Worm (Caenorhabditis elegans) whole organism, L2 larva: ENCODE results near the gene dct-12.

Experiments
- F13H6.1 ChIP-seq: sonication (generic microtip); optimal IDR thresholded peaks from 2 replicates; lab custom pipeline; 2016; ENCODE audit warnings: missing genetic modification characterization, missing compliant biosample characterization
- ZK546.5 ChIP-seq: sonication (generic microtip); optimal IDR thresholded peaks from 2 replicates; lab custom pipeline; 2017; ENCODE audit warnings: missing biosample characterization, missing genetic modification characterization
- aly-2 ChIP-seq: fragments of 150-350 bp; optimal IDR thresholded peaks from 2 replicates; lab custom pipeline; 2014; ENCODE audit warnings: missing biosample characterization, missing genetic modification characterization
- ama-1 ChIP-seq: fragments of 150-350 bp; optimal IDR thresholded peaks from 2 replicates; lab custom pipeline; 2018; ENCODE audit warnings: inconsistent platforms
- blmp-1 ChIP-seq: sonication (generic microtip); optimal IDR thresholded peaks from 2 replicates; lab custom pipeline; 2017; ENCODE audit warnings: missing genetic modification characterization, mild to moderate bottlenecking, missing compliant biosample characterization, antibody characterized with exemption, moderate library complexity; ENCODE audit not compliant: insufficient read depth
- ceh-16 ChIP-seq: fragments of 150-350 bp; optimal IDR thresholded peaks from 2 replicates; lab custom pipeline; 2014; ENCODE audit warnings: missing biosample characterization, missing genetic modification characterization
- ceh-82 ChIP-seq: fragments of 150-350 bp; optimal IDR thresholded peaks from 2 replicates; lab custom pipeline; 2014; ENCODE audit warnings: missing biosample characterization, missing genetic modification characterization
- crh-2 ChIP-seq: sonication (generic microtip); optimal IDR thresholded peaks from 2 replicates; lab custom pipeline; 2017; ENCODE audit warnings: missing biosample characterization, missing genetic modification characterization
- dmd-4 ChIP-seq: sonication (generic microtip); optimal IDR thresholded peaks from 2 replicates; lab custom pipeline; 2017; ENCODE audit warnings: missing biosample characterization, missing genetic modification characterization
- egl-27 ChIP-seq: sonication (generic microtip); optimal IDR thresholded peaks from 3 replicates; lab custom pipeline; 2017; ENCODE audit warnings: missing biosample characterization, missing genetic modification reagents, missing genetic modification characterization
- elt-1 ChIP-seq: fragments of 150-350 bp; optimal IDR thresholded peaks from 2 replicates; lab custom pipeline; 2014; ENCODE audit warnings: missing biosample characterization, missing genetic modification characterization
- elt-3 ChIP-seq: sonication (generic microtip); optimal IDR thresholded peaks from 2 replicates; lab custom pipeline; 2017; ENCODE audit warnings: missing biosample characterization, missing genetic modification characterization
- gmeb-1 ChIP-seq: fragments of 150-350 bp; optimal IDR thresholded peaks from 2 replicates; lab custom pipeline; 2014; ENCODE audit warnings: missing biosample characterization, missing genetic modification characterization
- lin-11 ChIP-seq: fragments of 150-350 bp; sonication (generic microtip); optimal IDR thresholded peaks from 2 replicates; lab custom pipeline; 2014; ENCODE audit warnings: missing biosample characterization, missing genetic modification characterization, inconsistent platforms, mixed read lengths
- lin-13 ChIP-seq: fragments of 150-350 bp; optimal IDR thresholded peaks from 2 replicates; lab custom pipeline; 2014; ENCODE audit warnings: missing biosample characterization, missing genetic modification reagents, missing genetic modification characterization
- lin-39 ChIP-seq: fragments of 150-350 bp; optimal IDR thresholded peaks from 2 replicates; lab custom pipeline; 2014; ENCODE audit warnings: missing biosample characterization, missing genetic modification reagents, missing genetic modification characterization
- lsy-2 ChIP-seq, 2 experiments: fragments of 150-350 bp in 1 of 2; sonication (generic microtip) in 1 of 2; optimal IDR thresholded peaks; 2 replicates each; lab custom pipeline; 2014 to 2017; ENCODE audit warnings: missing biosample characterization in 2 of 2, missing genetic modification characterization in 2 of 2
- mab-5 ChIP-seq: fragments of 150-350 bp; optimal IDR thresholded peaks from 2 replicates; lab custom pipeline; 2014; ENCODE audit warnings: missing biosample characterization, missing genetic modification characterization
- mbf-1 ChIP-seq: sonication (generic microtip); optimal IDR thresholded peaks from 2 replicates; lab custom pipeline; 2017; ENCODE audit warnings: missing biosample characterization, missing genetic modification characterization
- nhr-11 ChIP-seq: fragments of 150-350 bp; optimal IDR thresholded peaks from 2 replicates; lab custom pipeline; 2014; ENCODE audit warnings: missing biosample characterization, missing genetic modification characterization
- nhr-12 ChIP-seq: fragments of 150-350 bp; optimal IDR thresholded peaks from 2 replicates; lab custom pipeline; 2014; ENCODE audit warnings: missing biosample characterization, missing genetic modification characterization
- nhr-129 ChIP-seq: fragments of 150-350 bp; optimal IDR thresholded peaks from 2 replicates; lab custom pipeline; 2014; ENCODE audit warnings: missing biosample characterization, missing genetic modification characterization
- nhr-21 ChIP-seq: fragments of 150-350 bp; optimal IDR thresholded peaks from 2 replicates; lab custom pipeline; 2014; ENCODE audit warnings: missing biosample characterization, missing genetic modification characterization
- nhr-23 ChIP-seq: fragments of 150-350 bp; optimal IDR thresholded peaks from 2 replicates; lab custom pipeline; 2014; ENCODE audit warnings: missing biosample characterization, missing genetic modification reagents, missing genetic modification characterization
- nhr-237 ChIP-seq: fragments of 150-350 bp; optimal IDR thresholded peaks from 2 replicates; lab custom pipeline; 2014; ENCODE audit warnings: missing biosample characterization, missing genetic modification characterization
- nhr-6 ChIP-seq: fragments of 150-350 bp; optimal IDR thresholded peaks from 2 replicates; lab custom pipeline; 2014; ENCODE audit warnings: missing biosample characterization, missing genetic modification characterization
- nhr-77 ChIP-seq: fragments of 150-350 bp; optimal IDR thresholded peaks from 2 replicates; lab custom pipeline; 2014; ENCODE audit warnings: missing biosample characterization, missing genetic modification characterization
- skn-1 ChIP-seq: sonication (generic microtip); optimal IDR thresholded peaks from 2 replicates; lab custom pipeline; 2017; ENCODE audit warnings: missing biosample characterization, missing genetic modification characterization
- sma-3 ChIP-seq: sonication (generic microtip); optimal IDR thresholded peaks from 2 replicates; lab custom pipeline; 2016; ENCODE audit warnings: missing genetic modification reagents, missing genetic modification characterization, missing compliant biosample characterization
- sma-9 ChIP-seq, 2 experiments: fragments of 150-350 bp in 1 of 2; sonication (generic microtip) in 1 of 2; optimal IDR thresholded peaks; 2 replicates each; lab custom pipeline; 2014 to 2016; ENCODE audit warnings: missing genetic modification characterization in 2 of 2, mild to moderate bottlenecking in 1 of 2, missing biosample characterization in 1 of 2, missing compliant biosample characterization in 1 of 2, missing genetic modification reagents in 1 of 2, moderate library complexity in 1 of 2
- unc-55 ChIP-seq: fragments of 150-350 bp; sonication (generic microtip); optimal IDR thresholded peaks from 3 replicates; lab custom pipeline; 2014; ENCODE audit warnings: missing biosample characterization, missing genetic modification reagents, missing genetic modification characterization
- unc-62 ChIP-seq: fragments of 150-350 bp; optimal IDR thresholded peaks from 2 replicates; lab custom pipeline; 2014; ENCODE audit warnings: missing biosample characterization, missing genetic modification reagents, missing genetic modification characterization
- zag-1 ChIP-seq: fragments of 150-350 bp; optimal IDR thresholded peaks from 2 replicates; lab custom pipeline; 2014; ENCODE audit warnings: missing biosample characterization, missing genetic modification characterization
- ztf-1 ChIP-seq: fragments of 200-800 bp; sonication (Bioruptor generic); conservative IDR thresholded peaks from 2 replicates; pipeline ENCODE4 v1.3.6; 2022; ENCODE audit warnings: missing genetic modification characterization, missing compliant biosample characterization
- ztf-4 ChIP-seq: fragments of 150-350 bp; optimal IDR thresholded peaks from 2 replicates; lab custom pipeline; 2014; ENCODE audit warnings: missing biosample characterization, missing genetic modification characterization

dct-12 gene

DNA sequence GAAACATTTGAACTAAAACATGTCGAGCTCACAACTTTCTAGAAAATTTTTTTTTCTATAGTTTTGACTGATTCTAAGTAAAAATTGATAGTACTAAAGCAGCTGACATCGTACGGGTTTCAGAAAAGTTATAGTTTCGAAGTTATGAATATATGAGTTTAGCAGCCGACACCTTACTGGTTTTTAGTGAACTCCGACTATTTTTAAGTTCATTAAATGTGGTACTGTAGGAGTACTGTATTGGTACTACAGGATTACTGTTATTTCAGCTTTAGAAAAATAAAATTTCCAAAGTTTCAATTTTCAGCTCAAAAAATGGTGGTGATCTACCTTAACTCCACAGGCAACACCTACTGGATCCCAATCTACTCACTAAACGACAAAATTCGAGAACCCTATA lies 33.3 kb upstream of the dct-12 start, which contains the start of gene sre-37:
Gene sre-37 (plus strand): TSS at position 301 of the 400 bp plus-strand sequence.
- no peak for TF ChIP-seq nhr-237 (tag; lab: Kevin White, UChicago)
- no peak for TF ChIP-seq lsy-2 (tag; optimal IDR thresholded peaks at IDR 0.05; lab: Kevin White, UChicago)
- no peak for TF ChIP-seq dmd-4
- no peak for TF ChIP-seq ztf-4
- TF ChIP-seq ceh-82 (tag; lab: Kevin White, UChicago), result no peak
- TF ChIP-seq zag-1 (tag; lab: Kevin White, UChicago), result no peak
- no peak for TF ChIP-seq nhr-21 (tag; lab: Kevin White, UChicago)
- TF ChIP-seq unc-62 (GFP tag; lab: Kevin White, UChicago), result no peak
- no peak for TF ChIP-seq skn-1
- no peak for TF ChIP-seq ztf-1 (GFP tag; lab: Robert Waterston, UW)
- no peak for TF ChIP-seq lin-13
- no peak for TF ChIP-seq gmeb-1 (tag; lab: Kevin White, UChicago)
- TF ChIP-seq egl-27 (tag; lab: Kevin White, UChicago), result no peak
- TF ChIP-seq lin-11, result no peak
- TF ChIP-seq blmp-1, result no peak

DNA sequence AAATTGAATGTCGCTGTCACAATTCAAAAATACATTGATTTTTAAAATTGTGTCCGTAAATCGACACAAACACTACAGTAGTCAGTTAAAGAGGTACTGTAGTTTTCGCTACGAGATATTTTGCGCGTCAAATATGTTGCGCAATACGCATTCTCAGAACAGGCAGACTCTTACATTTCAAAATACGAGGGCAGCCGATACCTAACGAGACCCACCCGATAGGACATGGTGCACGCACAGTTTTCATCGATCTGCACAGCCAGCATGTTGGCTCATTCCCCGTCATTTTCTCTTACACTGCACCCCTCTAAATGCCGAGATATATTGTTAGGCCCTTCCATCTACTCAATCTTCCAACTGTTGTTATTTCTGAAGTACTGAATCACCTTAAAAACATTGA lies 30.0 kb upstream of the dct-12 start, which contains the start of gene F15A4.2:
Gene F15A4.2 (plus strand): TSS at position 301 of the 400 bp plus-strand sequence.
- TF ChIP-seq nhr-21 (tag; lab: Kevin White, UChicago) (no peak), mab-5 (tag; lab: Kevin White, UChicago) (no peak), nhr-11 (tag; lab: Kevin White, UChicago) (no peak), skn-1 (no peak), nhr-129 (no peak), ztf-1 (GFP tag; lab: Robert Waterston, UW) (no peak), lsy-2 (tag; optimal IDR thresholded peaks at IDR 0.05; lab: Kevin White, UChicago) (no peak), sma-3 (GFP tag; lab: Kevin White, UChicago) (no peak), sma-9 (GFP tag; optimal IDR thresholded peaks at IDR 0.05; lab: Kevin White, UChicago) (no peak), sma-9 (tag; optimal IDR thresholded peaks at IDR 0.05; lab: Kevin White, UChicago) (no peak), ZK546.5 (no peak), mbf-1 (tag; lab: Kevin White, UChicago) (no peak), nhr-6 (tag; lab: Kevin White, UChicago) (no peak), nhr-23 (tag; lab: Kevin White, UChicago) (no peak), aly-2 (tag; lab: Kevin White, UChicago) (no peak), elt-3 (tag; lab: Kevin White, UChicago) (no peak), lin-39 (tag; lab: Kevin White, UChicago) (no peak), gmeb-1 (tag; lab: Kevin White, UChicago) (no peak), nhr-237 (tag; lab: Kevin White, UChicago) (no peak), ama-1 (lab: Kevin White, UChicago) (no peak), nhr-77 (tag; lab: Kevin White, UChicago) (no peak)

DNA sequence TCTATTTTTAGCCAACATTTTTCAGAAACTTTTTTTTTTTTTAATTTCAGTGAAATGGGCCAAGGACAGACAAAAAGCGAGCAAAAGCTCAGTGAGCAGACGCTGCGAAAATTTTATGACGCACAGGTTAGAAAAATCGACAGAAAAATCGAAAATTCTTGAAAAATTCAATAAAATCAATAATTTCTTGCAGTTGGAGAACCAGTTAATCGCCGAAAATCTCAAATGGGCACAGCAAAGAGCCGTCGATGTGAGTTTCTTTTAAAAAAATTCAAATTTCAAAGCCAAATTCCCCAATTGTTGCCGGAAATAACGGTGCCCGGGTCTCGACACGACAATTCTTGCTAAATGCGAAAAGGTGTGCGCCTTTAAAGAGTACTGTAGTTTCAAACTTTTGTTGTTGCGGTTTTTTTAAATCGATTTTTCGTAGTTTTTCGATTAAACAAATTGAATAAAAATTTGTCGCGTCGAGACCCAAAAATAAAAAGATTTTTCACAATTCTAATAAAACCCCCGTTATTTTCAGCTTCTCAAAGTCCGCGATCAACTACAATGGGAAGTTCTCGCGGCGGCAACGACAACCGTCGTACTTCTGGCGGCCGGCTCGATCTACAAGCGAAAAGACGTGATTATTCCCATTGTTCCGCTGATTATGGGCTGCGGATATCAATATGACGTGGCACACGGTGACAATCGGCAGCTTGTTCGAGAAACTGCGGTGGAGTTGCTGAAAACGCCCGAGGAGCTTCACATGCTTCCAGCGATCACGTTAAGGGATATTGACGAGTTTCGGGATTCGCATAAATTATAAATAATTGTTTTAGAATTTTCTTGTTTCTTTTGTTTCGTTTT lies 28.6 kb upstream of the dct-12 start, which contains the start of gene tag-280:
Gene tag-280 (plus strand): TSS at position 51 of the 852 bp plus-strand sequence.
- TF ChIP-seq lin-13 (no peak), nhr-12 (no peak), aly-2 (tag; lab: Kevin White, UChicago) (no peak), ztf-1 (GFP tag; lab: Robert Waterston, UW) (no peak), lsy-2 (tag; optimal IDR thresholded peaks at IDR 0.05; lab: Kevin White, UChicago) (no peak), ceh-16 (tag; lab: Kevin White, UChicago) (no peak), blmp-1 (no peak), sma-9 (GFP tag; optimal IDR thresholded peaks at IDR 0.05; lab: Kevin White, UChicago) (no peak), sma-9 (tag; optimal IDR thresholded peaks at IDR 0.05; lab: Kevin White, UChicago) (no peak), elt-1 (tag; lab: Kevin White, UChicago) (no peak), F13H6.1 (tag; lab: Kevin White, UChicago) (no peak), ceh-82 (tag; lab: Kevin White, UChicago) (no peak), unc-62 (GFP tag; lab: Kevin White, UChicago) (no peak), egl-27 (tag; lab: Kevin White, UChicago) (no peak), unc-55 (no peak), nhr-129 (no peak), nhr-11 (tag; lab: Kevin White, UChicago) (no peak), sma-3 (GFP tag; lab: Kevin White, UChicago) (no peak), crh-2 (tag; lab: Kevin White, UChicago) (no peak), dmd-4 (no peak)
- TF ChIP-seq, all 48 proteins: peak for 0
